Fruit fly (Drosophila melanogaster): ENCODE results near the gene CG17075.

The CG17075 gene

dm6 chr2L:221939-222489 is 45.3 kb downstream of the CG17075 start (continued):
- no peak for TF ChIP-seq CG17612 (GFP tag; IDR thresholded peaks at IDR 0.05)
- peak; percentile 57 for TF ChIP-seq CG8924 (tag; optimal IDR thresholded peaks at IDR 0.05)
- no peak for TF ChIP-seq Dref (GFP tag; IDR thresholded peaks at IDR 0.05)
- TF ChIP-seq Lim3 (GFP tag; IDR thresholded peaks at IDR 0.05): no peak
- TF ChIP-seq Oli (tag; optimal IDR thresholded peaks at IDR 0.05): no peak
- TF ChIP-seq CG32767 (GFP tag; IDR thresholded peaks at IDR 0.05): no peak; the same call in 1 of the 2 replicates
- peak; percentile 73 for TF ChIP-seq HLHmδ (GFP tag; optimal IDR thresholded peaks at IDR 0.05)
- TF ChIP-seq NC2β (GFP tag; optimal IDR thresholded peaks at IDR 0.05): no peak
- no peak for TF ChIP-seq Gsc (GFP tag; IDR thresholded peaks at IDR 0.05)
- no peak for TF ChIP-seq Dek (tag; optimal IDR thresholded peaks at IDR 0.05)
- peak; percentile 9 for TF ChIP-seq zf30C (GFP tag; optimal IDR thresholded peaks at IDR 0.05)
- no peak for TF ChIP-seq CG4617 (GFP tag; optimal IDR thresholded peaks at IDR 0.05; ENCODE audit: borderline replicate concordance)
- TF ChIP-seq CG16863 (GFP tag; optimal IDR thresholded peaks at IDR 0.05): no peak
- TF ChIP-seq psq (GFP tag; optimal IDR thresholded peaks at IDR 0.05): peak; percentile 43
- no peak for TF ChIP-seq pum (GFP tag; optimal IDR thresholded peaks at IDR 0.05)
- TF ChIP-seq Opbp (GFP tag; IDR thresholded peaks at IDR 0.05; ENCODE audit: partially characterized antibody): no peak
- TF ChIP-seq salm (tag; optimal IDR thresholded peaks at IDR 0.05): peak; percentile 33
- peak; percentile 37 for TF ChIP-seq ATbp (GFP tag; optimal IDR thresholded peaks at IDR 0.05)
- TF ChIP-seq CG2116 (GFP tag; optimal IDR thresholded peaks at IDR 0.05): no peak
- no peak for TF ChIP-seq tup (GFP tag; optimal IDR thresholded peaks at IDR 0.05)
- TF ChIP-seq Drgx (GFP tag; IDR thresholded peaks at IDR 0.05): no peak
- TF ChIP-seq CG8089 (GFP tag; optimal IDR thresholded peaks at IDR 0.05): no peak
- peak; percentile 78; the same call in 1 of the 2 replicates for TF ChIP-seq vvl (GFP tag; IDR thresholded peaks at IDR 0.05)
- no peak for TF ChIP-seq CG13424 (tag; optimal IDR thresholded peaks at IDR 0.05)
- no peak for TF ChIP-seq CG30403 (GFP tag; optimal IDR thresholded peaks at IDR 0.05)
- TF ChIP-seq Ravus (GFP tag; IDR thresholded peaks at IDR 0.05): no peak
- no peak for TF ChIP-seq usp (GFP tag; optimal IDR thresholded peaks at IDR 0.05)
- TF ChIP-seq Bdp1 (GFP tag; optimal IDR thresholded peaks at IDR 0.05): no peak
- no peak for TF ChIP-seq CG12744 (GFP tag; optimal IDR thresholded peaks at IDR 0.05)
- TF ChIP-seq kni (GFP tag; optimal IDR thresholded peaks at IDR 0.05): peak; percentile 98
- no peak for TF ChIP-seq insv (GFP tag; optimal IDR thresholded peaks at IDR 0.05)
- TF ChIP-seq pfk (GFP tag; optimal IDR thresholded peaks at IDR 0.05): peak; percentile 14
- peak; percentile 83 for TF ChIP-seq CG3163 (GFP tag; optimal IDR thresholded peaks at IDR 0.05)
- TF ChIP-seq CG10274 (GFP tag; optimal IDR thresholded peaks at IDR 0.05): no peak
- TF ChIP-seq CG3995 (GFP tag; optimal IDR thresholded peaks at IDR 0.05): no peak
- TF ChIP-seq mam (GFP tag; optimal IDR thresholded peaks at IDR 0.05): no peak
- peak; percentile 48 for TF ChIP-seq Fer1 (GFP tag; optimal IDR thresholded peaks at IDR 0.05)
- peak in 1 of 2 experiments; percentile 9 for TF ChIP-seq Pdp1 (GFP tag; optimal IDR thresholded peaks at IDR 0.05)
- 0 out of 3 replicates have a peak, but pooled peaks have one; percentile 5 for TF ChIP-seq sr (GFP tag; IDR thresholded peaks at IDR 0.05)
- no peak for TF ChIP-seq CG3281 (GFP tag; optimal IDR thresholded peaks at IDR 0.05)
- TF ChIP-seq Hr51 (GFP tag; optimal IDR thresholded peaks at IDR 0.05): peak in 1 of 2 experiments; percentile 2
- TF ChIP-seq h (optimal IDR thresholded peaks at IDR 0.05): no peak
- TF ChIP-seq CG11696 (GFP tag; IDR thresholded peaks at IDR 0.05): no peak
- TF ChIP-seq CG10366 (GFP tag; IDR thresholded peaks at IDR 0.05): no peak
- no peak; the same call in 2 of the 3 replicates for TF ChIP-seq zen2 (GFP tag; IDR thresholded peaks at IDR 0.05; ENCODE audit: partially characterized antibody)
- TF ChIP-seq abd-A (tag; optimal IDR thresholded peaks at IDR 0.05): peak; percentile 93
- no peak for TF ChIP-seq CG14710 (tag; optimal IDR thresholded peaks at IDR 0.05)
- TF ChIP-seq kah (GFP tag; optimal IDR thresholded peaks at IDR 0.05): peak; percentile 16
- TF ChIP-seq Ptx1 (GFP tag; IDR thresholded peaks at IDR 0.05): no peak
- TF ChIP-seq CG8765 (GFP tag; IDR thresholded peaks at IDR 0.05): 0 out of 2 replicates have a peak, but pooled peaks have one; percentile 11
- no peak for TF ChIP-seq croc (GFP tag; conservative IDR thresholded peaks at IDR 0.05)
